Worm (Caenorhabditis elegans) whole organism, midembryonic: ENCODE measurements around the gene B0222.5.

Experiments used
- T22C8.4 ChIP-seq: fragments of 200-800 bp; sonication (Bioruptor generic); IDR thresholded peaks from 2 replicates; pipeline ENCODE4 v1.3.6; 2022; ENCODE audit warnings: missing genetic modification characterization, missing compliant biosample characterization
- cog-1 ChIP-seq: sonication (generic microtip); optimal IDR thresholded peaks from 2 replicates; lab custom pipeline; 2016; ENCODE audit warnings: missing genetic modification characterization, missing compliant biosample characterization
- flt-1 ChIP-seq: fragments of 200-800 bp; sonication (Bioruptor generic); IDR thresholded peaks from 2 replicates; pipeline ENCODE4 v1.3.6; 2022; ENCODE audit warnings: missing genetic modification characterization, missing compliant biosample characterization
- klf-2 ChIP-seq: fragments of 200-800 bp; sonication (Bioruptor generic); conservative IDR thresholded peaks from 2 replicates; pipeline ENCODE4 v1.3.6; 2022; ENCODE audit warnings: missing genetic modification reagents, missing genetic modification characterization, missing compliant biosample characterization
- med-1 ChIP-seq: sonication (generic microtip); optimal IDR thresholded peaks from 2 replicates; lab custom pipeline; 2017; ENCODE audit warnings: missing genetic modification characterization, mild to moderate bottlenecking, missing compliant biosample characterization, antibody characterized with exemption, missing genetic modification reagents; ENCODE audit not compliant: insufficient read depth
- ref-1 ChIP-seq: fragments of 200-800 bp; sonication (Bioruptor generic); conservative IDR thresholded peaks from 2 replicates; pipeline ENCODE4 v1.3.6; 2022; ENCODE audit warnings: missing genetic modification reagents, missing genetic modification characterization, missing compliant biosample characterization
- tab-1 ChIP-seq: fragments of 200-800 bp; sonication (Bioruptor generic); IDR thresholded peaks from 2 replicates; pipeline ENCODE4 v1.3.6; 2022; ENCODE audit warnings: missing genetic modification characterization, missing compliant biosample characterization
- ztf-23 ChIP-seq: fragments of 200-800 bp; sonication (Bioruptor generic); IDR thresholded peaks from 2 replicates; pipeline ENCODE4 v1.3.6; 2022; ENCODE audit warnings: missing genetic modification reagents, missing genetic modification characterization, missing compliant biosample characterization
- ztf-29 ChIP-seq: fragments of 200-800 bp; sonication (Bioruptor generic); IDR thresholded peaks from 2 replicates; pipeline ENCODE4 v1.3.6; 2022; ENCODE audit warnings: missing genetic modification reagents, missing genetic modification characterization, missing compliant biosample characterization

The B0222.5 gene

ce11 chrV:9143896-9144295, 10.8 kb downstream of the B0222.5 start:
- no peak for TF ChIP-seq ref-1 (GFP tag; lab: Robert Waterston, UW)
- no peak for TF ChIP-seq T22C8.4
- TF ChIP-seq med-1 (GFP tag; lab: Kevin White, UChicago) = no peak
- TF ChIP-seq cog-1 (tag; lab: Kevin White, UChicago) = no peak
- no peak for TF ChIP-seq ztf-29 (GFP tag; lab: Robert Waterston, UW)
- TF ChIP-seq ztf-23 (GFP tag; lab: Robert Waterston, UW) = no peak

- TF ChIP-seq klf-2 (GFP tag; lab: Robert Waterston, UW) = no peak
- no peak for TF ChIP-seq cog-1 (tag; lab: Kevin White, UChicago)
- no peak for TF ChIP-seq flt-1
- no peak for TF ChIP-seq ztf-23 (GFP tag; lab: Robert Waterston, UW)
- no peak for TF ChIP-seq med-1 (GFP tag; lab: Kevin White, UChicago)
- TF ChIP-seq ref-1 (GFP tag; lab: Robert Waterston, UW) = no peak
- TF ChIP-seq ztf-29 (GFP tag; lab: Robert Waterston, UW) = no peak
- no peak for TF ChIP-seq T22C8.4
- TF ChIP-seq tab-1 = no peak
Measured at ce11 chrV:9141297-9141696, 13.4 kb downstream of the B0222.5 start, which contains the start of gene pitr-3. Gene pitr-3 (minus strand): TSS chrV:9141397.

- TF ChIP-seq ztf-29 (GFP tag; lab: Robert Waterston, UW) = no peak
- no peak for TF ChIP-seq flt-1
- no peak for TF ChIP-seq med-1 (GFP tag; lab: Kevin White, UChicago)
- TF ChIP-seq klf-2 (GFP tag; lab: Robert Waterston, UW) = no peak
- no peak for TF ChIP-seq ref-1 (GFP tag; lab: Robert Waterston, UW)
- no peak for TF ChIP-seq ztf-23 (GFP tag; lab: Robert Waterston, UW)
- no peak for TF ChIP-seq T22C8.4
- no peak for TF ChIP-seq tab-1
- TF ChIP-seq cog-1 (tag; lab: Kevin White, UChicago) = no peak
Measured at ce11 chrV:9137618-9138017, 17.1 kb downstream of the B0222.5 start, which contains the start of gene pitr-2. Gene pitr-2 (minus strand): TSS chrV:9137718.

- TF ChIP-seq T22C8.4 (no peak), ztf-29 (GFP tag; lab: Robert Waterston, UW) (no peak), ref-1 (GFP tag; lab: Robert Waterston, UW) (no peak), cog-1 (tag; lab: Kevin White, UChicago) (no peak), tab-1 (no peak)
Measured at ce11 chrV:9133950-9134349, 20.7 kb downstream of the B0222.5 start, which contains the start of gene B0222.1. Gene B0222.1 (plus strand): TSS chrV:9134255.

- TF ChIP-seq klf-2 (GFP tag; lab: Robert Waterston, UW) (no peak), ref-1 (GFP tag; lab: Robert Waterston, UW) (no peak), ztf-23 (GFP tag; lab: Robert Waterston, UW) (no peak), flt-1 (no peak), tab-1 (no peak), T22C8.4 (no peak), med-1 (GFP tag; lab: Kevin White, UChicago) (no peak), cog-1 (tag; lab: Kevin White, UChicago) (no peak), ztf-29 (GFP tag; lab: Robert Waterston, UW) (no peak)
Measured at ce11 chrV:9132043-9132442, 22.6 kb downstream of the B0222.5 start, which contains the start of gene F21C10.1. Gene F21C10.1 (plus strand): TSS chrV:9132343.

ce11 chrV:9130766-9131165, 23.9 kb downstream of the B0222.5 start, which contains the start of gene F21C10.19:
Gene F21C10.19 (plus strand): TSS chrV:9131066.
- TF ChIP-seq ztf-23 (GFP tag; lab: Robert Waterston, UW) (no peak), tab-1 (no peak), med-1 (GFP tag; lab: Kevin White, UChicago) (no peak), ref-1 (GFP tag; lab: Robert Waterston, UW) (no peak), ztf-29 (GFP tag; lab: Robert Waterston, UW) (no peak), klf-2 (GFP tag; lab: Robert Waterston, UW) (no peak), flt-1 (no peak), cog-1 (tag; lab: Kevin White, UChicago) (no peak)

ce11 chrV:9128562-9128961, 26.1 kb downstream of the B0222.5 start:
- TF ChIP-seq klf-2 (GFP tag; lab: Robert Waterston, UW) = no peak
- TF ChIP-seq ztf-29 (GFP tag; lab: Robert Waterston, UW) = no peak
- no peak for TF ChIP-seq cog-1 (tag; lab: Kevin White, UChicago)
- TF ChIP-seq ref-1 (GFP tag; lab: Robert Waterston, UW) = no peak
- no peak for TF ChIP-seq ztf-23 (GFP tag; lab: Robert Waterston, UW)
- TF ChIP-seq med-1 (GFP tag; lab: Kevin White, UChicago) = no peak
- TF ChIP-seq tab-1 = no peak
- TF ChIP-seq T22C8.4 = no peak
- no peak for TF ChIP-seq flt-1

ce11 chrV:9127773-9128172, 26.9 kb downstream of the B0222.5 start, which contains the start of gene F21C10.3:
Gene F21C10.3 (plus strand): TSS chrV:9128073.
- TF ChIP-seq ztf-29 (GFP tag; lab: Robert Waterston, UW) (no peak), med-1 (GFP tag; lab: Kevin White, UChicago) (no peak), klf-2 (GFP tag; lab: Robert Waterston, UW) (no peak), flt-1 (no peak), ztf-23 (GFP tag; lab: Robert Waterston, UW) (no peak), cog-1 (tag; lab: Kevin White, UChicago) (no peak), T22C8.4 (no peak), tab-1 (no peak), ref-1 (GFP tag; lab: Robert Waterston, UW) (no peak)

- no peak for TF ChIP-seq klf-2 (GFP tag; lab: Robert Waterston, UW)
- no peak for TF ChIP-seq T22C8.4
- no peak for TF ChIP-seq ref-1 (GFP tag; lab: Robert Waterston, UW)
- no peak for TF ChIP-seq cog-1 (tag; lab: Kevin White, UChicago)
- no peak for TF ChIP-seq med-1 (GFP tag; lab: Kevin White, UChicago)
- no peak for TF ChIP-seq tab-1
- TF ChIP-seq flt-1 = no peak
Measured at ce11 chrV:9126316-9126715, 28.4 kb downstream of the B0222.5 start, which contains the start of gene F21C10.4. Gene F21C10.4 (plus strand): TSS chrV:9126616.
